Worm (Caenorhabditis elegans): ENCODE data around the gene sknr-1.

sknr-1 gene

DNA sequence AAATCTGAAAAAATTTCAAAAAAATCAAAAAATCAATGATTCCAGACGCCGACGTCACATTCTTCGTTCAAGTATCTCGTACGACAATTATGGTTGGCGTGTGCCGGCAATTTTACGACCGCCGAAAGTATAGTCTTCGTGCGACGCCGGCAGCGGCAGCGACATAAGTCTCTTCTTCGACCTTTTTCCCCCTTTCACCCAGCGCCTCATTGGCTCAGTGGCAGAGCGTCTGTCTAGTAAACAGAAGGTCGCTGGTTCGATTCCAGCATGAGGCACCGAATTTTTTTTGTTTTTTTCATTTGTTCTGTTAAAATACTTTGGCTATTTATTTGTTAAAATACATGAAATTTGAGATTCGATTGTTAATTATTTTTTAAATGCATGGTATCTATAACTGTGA is 48.5 kb upstream of the sknr-1 start (continued):
- no peak for TF ChIP-seq dmd-4 (tag; optimal IDR thresholded peaks at IDR 0.05; ENCODE audit: borderline replicate concordance)
- peak; percentile 73 for TF ChIP-seq nhr-232 (tag; optimal IDR thresholded peaks at IDR 0.05)
- TF ChIP-seq pha-4 (tag; optimal IDR thresholded peaks at IDR 0.05): no peak
- peak; percentile 48 for TF ChIP-seq T23F11.4 (GFP tag; optimal IDR thresholded peaks at IDR 0.05)
- peak; percentile 61 for TF ChIP-seq C38D4.7 (GFP tag; optimal IDR thresholded peaks at IDR 0.05)
- no peak for TF ChIP-seq ceh-9 (tag; optimal IDR thresholded peaks at IDR 0.05)
- TF ChIP-seq pha-2 (tag; optimal IDR thresholded peaks at IDR 0.05): no peak
- no peak for TF ChIP-seq hlh-8 (tag; optimal IDR thresholded peaks at IDR 0.05)
- TF ChIP-seq unc-86 (tag; optimal IDR thresholded peaks at IDR 0.05): peak; percentile 35
- peak; percentile 49 for TF ChIP-seq ttx-3 (tag; optimal IDR thresholded peaks at IDR 0.05)
- TF ChIP-seq gmeb-2 (tag; optimal IDR thresholded peaks at IDR 0.05): peak; percentile 69
- peak; percentile 58 for TF ChIP-seq K09A11.1 (tag; optimal IDR thresholded peaks at IDR 0.05; ENCODE audit: insufficient read depth)
- TF ChIP-seq C08G9.2 (tag; optimal IDR thresholded peaks at IDR 0.05): peak; percentile 41
- TF ChIP-seq ceh-19 (GFP tag; optimal IDR thresholded peaks at IDR 0.05): peak; percentile 38
- TF ChIP-seq ref-2 (tag; optimal IDR thresholded peaks at IDR 0.05): peak; percentile 39
- TF ChIP-seq mec-3 (tag; optimal IDR thresholded peaks at IDR 0.05; ENCODE audit: borderline replicate concordance): no peak
- peak; percentile 11 for TF ChIP-seq tbx-2 (tag; optimal IDR thresholded peaks at IDR 0.05)
- TF ChIP-seq nhr-11 (tag; optimal IDR thresholded peaks at IDR 0.05): no peak

- TF ChIP-seq pha-2 (tag; optimal IDR thresholded peaks at IDR 0.05) (no peak), unc-42 (tag; optimal IDR thresholded peaks at IDR 0.05) (peak; percentile 85), syd-9 (tag; optimal IDR thresholded peaks at IDR 0.05) (no peak), pqm-1 (tag; optimal IDR thresholded peaks at IDR 0.05) (no peak), fkh-6 (tag; optimal IDR thresholded peaks at IDR 0.05) (no peak), nhr-232 (tag; optimal IDR thresholded peaks at IDR 0.05) (no peak), ttx-3 (tag; optimal IDR thresholded peaks at IDR 0.05) (peak; percentile 51), hlh-15 (tag; optimal IDR thresholded peaks at IDR 0.05) (no peak), ceh-6 (GFP tag; optimal IDR thresholded peaks at IDR 0.05) (no peak), ceh-34 (tag; optimal IDR thresholded peaks at IDR 0.05) (no peak), sox-2 (GFP tag; IDR thresholded peaks at IDR 0.05) (no peak), dmd-4 (tag; optimal IDR thresholded peaks at IDR 0.05; ENCODE audit: borderline replicate concordance) (peak; percentile 6), ceh-19 (GFP tag; optimal IDR thresholded peaks at IDR 0.05) (no peak), ceh-22 (tag; optimal IDR thresholded peaks at IDR 0.05) (no peak), fkh-10 (GFP tag; optimal IDR thresholded peaks at IDR 0.05) (no peak), madf-2 (tag; optimal IDR thresholded peaks at IDR 0.05) (no peak), ceh-45 (GFP tag; IDR thresholded peaks at IDR 0.05) (no peak), ahr-1 (tag; optimal IDR thresholded peaks at IDR 0.05) (no peak), K02D7.2 (tag; optimal IDR thresholded peaks at IDR 0.05) (no peak), pros-1 (tag; optimal IDR thresholded peaks at IDR 0.05) (no peak), unc-3 (GFP tag; conservative IDR thresholded peaks at IDR 0.05) (no peak), unc-3 (tag; optimal IDR thresholded peaks at IDR 0.05) (no peak), ceh-18 (tag; optimal IDR thresholded peaks at IDR 0.05) (peak; percentile 46), K09A11.1 (tag; optimal IDR thresholded peaks at IDR 0.05; ENCODE audit: insufficient read depth) (no peak), ceh-2 (tag; optimal IDR thresholded peaks at IDR 0.05) (peak; percentile 51), dve-1 (tag; optimal IDR thresholded peaks at IDR 0.05) (no peak), Y22D7AL.16 (tag; optimal IDR thresholded peaks at IDR 0.05) (no peak), sox-4 (tag; optimal IDR thresholded peaks at IDR 0.05) (no peak), pag-3 (tag; optimal IDR thresholded peaks at IDR 0.05; ENCODE audit: borderline replicate concordance) (no peak), elt-4 (tag; optimal IDR thresholded peaks at IDR 0.05) (no peak), C38D4.7 (GFP tag; optimal IDR thresholded peaks at IDR 0.05) (no peak), ets-4 (tag; optimal IDR thresholded peaks at IDR 0.05) (peak; percentile 39), nfya-1 (tag; optimal IDR thresholded peaks at IDR 0.05) (peak; percentile 48), mec-3 (tag; optimal IDR thresholded peaks at IDR 0.05; ENCODE audit: borderline replicate concordance) (no peak), ceh-14 (tag; optimal IDR thresholded peaks at IDR 0.05) (peak; percentile 92), tbx-7 (tag; optimal IDR thresholded peaks at IDR 0.05) (no peak), ceh-31 (tag; optimal IDR thresholded peaks at IDR 0.05) (peak; percentile 80), ceh-30 (tag; optimal IDR thresholded peaks at IDR 0.05) (no peak), F13H6.1 (tag; optimal IDR thresholded peaks at IDR 0.05) (no peak), hlh-13 (GFP tag; optimal IDR thresholded peaks at IDR 0.05) (no peak), zip-5 (tag; optimal IDR thresholded peaks at IDR 0.05) (peak; percentile 25)
Measured at ce11 chrV:2672603-2673002, 47.3 kb upstream of the sknr-1 start, which contains the start of gene W02G9.3. W02G9.3 (plus strand) TSS chrV:2672986.

All from whole organism, late embryonic.